Worm (Caenorhabditis elegans): ENCODE data around the gene K11D9.3.

K11D9.3 gene

DNA sequence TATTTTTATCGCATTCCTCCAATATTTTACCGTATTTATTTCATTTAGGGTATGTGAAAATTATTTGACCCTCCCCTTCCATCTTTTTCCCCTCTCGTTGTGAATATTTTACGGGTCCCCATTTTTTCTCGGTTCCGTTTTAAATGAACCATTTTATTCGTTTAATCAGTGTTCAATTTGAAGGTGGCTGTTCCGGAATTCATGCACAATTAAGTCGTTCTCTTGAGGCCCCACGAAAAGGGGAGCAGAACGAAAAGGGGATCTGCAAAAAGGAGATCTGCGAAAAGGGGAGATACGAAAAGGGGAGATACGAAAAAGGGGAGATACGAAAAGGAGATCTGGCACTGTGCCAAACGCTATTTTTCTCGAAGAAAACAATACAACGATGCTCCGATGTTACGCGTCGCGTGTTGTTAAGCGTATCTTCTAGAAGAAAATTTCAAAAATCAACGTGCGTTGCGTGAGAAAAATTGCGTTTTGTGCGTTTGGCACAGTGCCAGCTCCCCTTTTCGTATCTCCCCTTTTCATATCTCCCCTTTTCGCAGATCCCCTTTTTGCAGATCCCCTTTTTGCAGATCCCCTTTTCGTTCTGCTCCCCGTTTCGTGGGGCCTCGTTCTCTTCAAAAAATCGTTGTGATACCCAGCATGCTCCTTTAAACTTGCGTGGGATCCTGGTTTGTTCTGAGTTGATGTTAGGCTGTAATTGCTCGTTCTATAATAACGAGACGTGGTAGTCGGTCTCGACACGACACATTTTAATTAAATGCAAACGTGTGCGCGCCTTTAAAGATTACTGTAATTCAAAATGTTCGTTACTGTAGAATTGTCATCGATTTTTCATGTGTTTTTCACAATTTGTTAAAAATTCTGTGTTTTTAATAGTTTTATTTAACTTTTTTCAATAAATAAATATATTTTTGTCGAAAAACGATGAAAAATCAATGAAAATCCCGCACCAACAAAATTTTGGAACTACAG lies 9.1 kb upstream of the K11D9.3 start (continued):
- TF ChIP-seq hlh-30 (tag; optimal IDR thresholded peaks at IDR 0.05; ENCODE audit: insufficient read depth) (no peak), ceh-20 (GFP tag; IDR thresholded peaks at IDR 0.05) (no peak; the same call in 1 of the 2 replicates), sdz-12 (GFP tag; optimal IDR thresholded peaks at IDR 0.05) (no peak), snpc-4 (tag; optimal IDR thresholded peaks at IDR 0.05) (no peak), daf-8 (GFP tag; IDR thresholded peaks at IDR 0.05) (no peak), F44E2.7 (GFP tag; IDR thresholded peaks at IDR 0.05) (no peak), egl-27 (tag; optimal IDR thresholded peaks at IDR 0.05) (no peak), skn-1 (tag; optimal IDR thresholded peaks at IDR 0.05) (no peak), nhr-102 (tag; optimal IDR thresholded peaks at IDR 0.05) (no peak), egl-43 (GFP tag; IDR thresholded peaks at IDR 0.05) (no peak; the same call in 1 of the 2 replicates), nhr-28 (tag; optimal IDR thresholded peaks at IDR 0.05) (no peak), Y5F2A.4 (GFP tag; optimal IDR thresholded peaks at IDR 0.05) (no peak), cey-2 (tag; optimal IDR thresholded peaks at IDR 0.05; ENCODE audit: borderline replicate concordance, insufficient read depth) (no peak), hlh-11 (tag; optimal IDR thresholded peaks at IDR 0.05) (no peak), hmg-1.1 (GFP tag; IDR thresholded peaks at IDR 0.05) (no peak), lin-1 (GFP tag; IDR thresholded peaks at IDR 0.05) (0 out of 2 replicates have a peak, but pooled peaks have one; percentile 29), unc-130 (GFP tag; optimal IDR thresholded peaks at IDR 0.05) (peak; percentile 24), lsy-2 (tag; optimal IDR thresholded peaks at IDR 0.05) (peak in 1 of 2 experiments; percentile 26), zfp-2 (tag; optimal IDR thresholded peaks at IDR 0.05) (no peak), zip-2 (tag; optimal IDR thresholded peaks at IDR 0.05) (no peak), T26A8.4 (GFP tag; IDR thresholded peaks at IDR 0.05) (peak; percentile 42; the same call in 1 of the 2 replicates), Y48G9A.11 (GFP tag; IDR thresholded peaks at IDR 0.05) (peak; percentile 89), duxl-1 (tag; optimal IDR thresholded peaks at IDR 0.05; ENCODE audit: poor library complexity) (no peak), ceh-62 (tag; optimal IDR thresholded peaks at IDR 0.05) (no peak), attf-4 (tag; optimal IDR thresholded peaks at IDR 0.05) (no peak), ztf-7 (tag; optimal IDR thresholded peaks at IDR 0.05) (no peak), rbr-2 (tag; optimal IDR thresholded peaks at IDR 0.05) (no peak), zag-1 (tag; optimal IDR thresholded peaks at IDR 0.05) (no peak), F10B5.3 (tag; optimal IDR thresholded peaks at IDR 0.05) (no peak), ceh-32 (tag; optimal IDR thresholded peaks at IDR 0.05; ENCODE audit: poor library complexity) (no peak), ceh-44 (GFP tag; IDR thresholded peaks at IDR 0.05) (peak; percentile 57; the same call in 1 of the 2 replicates), nhr-77 (tag; optimal IDR thresholded peaks at IDR 0.05) (no peak), zip-11 (GFP tag; IDR thresholded peaks at IDR 0.05) (no peak), lin-13 (GFP tag; optimal IDR thresholded peaks at IDR 0.05) (no peak), daf-12 (tag; optimal IDR thresholded peaks at IDR 0.05) (no peak), ces-1 (GFP tag; optimal IDR thresholded peaks at IDR 0.05) (no peak), nhr-25 (tag; optimal IDR thresholded peaks at IDR 0.05; ENCODE audit: borderline replicate concordance, insufficient read depth) (no peak), R02D3.7 (tag; optimal IDR thresholded peaks at IDR 0.05) (no peak), fos-1 (tag; optimal IDR thresholded peaks at IDR 0.05) (no peak), ZK337.2 (GFP tag; IDR thresholded peaks at IDR 0.05) (no peak), set-16 (GFP tag; IDR thresholded peaks at IDR 0.05) (peak; percentile 16; the same call in 1 of the 2 replicates), spr-1 (tag; optimal IDR thresholded peaks at IDR 0.05) (no peak), Y75B8A.6 (GFP tag; IDR thresholded peaks at IDR 0.05) (no peak), daf-19 (GFP tag; conservative IDR thresholded peaks at IDR 0.05) (no peak), nhr-41 (GFP tag; IDR thresholded peaks at IDR 0.05) (no peak), dmd-9 (GFP tag; IDR thresholded peaks at IDR 0.05) (0 out of 2 replicates have a peak, but pooled peaks have one; percentile 16), unc-62 (GFP tag; optimal IDR thresholded peaks at IDR 0.05 in 1 of 2) (no peak), unc-62 (tag; optimal IDR thresholded peaks at IDR 0.05) (no peak), tag-97 (GFP tag; IDR thresholded peaks at IDR 0.05) (no peak)

Data from whole organism, L4 larva.